Worm (Caenorhabditis elegans) whole organism, L2 larva: ENCODE measurements around the gene ZK1236.5.
A peak's percentile ranks its signal among the peaks of the same experiment; 100 is the strongest.

ENCODE experiments used
- ZK546.5 ChIP-seq: sonication (generic microtip); optimal IDR thresholded peaks from 2 replicates; lab custom pipeline; 2017; ENCODE audit warnings: missing biosample characterization, missing genetic modification characterization
- ama-1 ChIP-seq: fragments of 150-350 bp; optimal IDR thresholded peaks from 2 replicates; lab custom pipeline; 2018; ENCODE audit warnings: inconsistent platforms
- ceh-16 ChIP-seq: fragments of 150-350 bp; optimal IDR thresholded peaks from 2 replicates; lab custom pipeline; 2014; ENCODE audit warnings: missing biosample characterization, missing genetic modification characterization
- elt-1 ChIP-seq: fragments of 150-350 bp; optimal IDR thresholded peaks from 2 replicates; lab custom pipeline; 2014; ENCODE audit warnings: missing biosample characterization, missing genetic modification characterization
- fos-1 ChIP-seq: fragments of 150-350 bp; optimal IDR thresholded peaks from 2 replicates; lab custom pipeline; 2014; ENCODE audit warnings: missing biosample characterization, missing genetic modification characterization
- gmeb-1 ChIP-seq: fragments of 150-350 bp; optimal IDR thresholded peaks from 2 replicates; lab custom pipeline; 2014; ENCODE audit warnings: missing biosample characterization, missing genetic modification characterization
- lin-11 ChIP-seq: fragments of 150-350 bp; sonication (generic microtip); optimal IDR thresholded peaks from 2 replicates; lab custom pipeline; 2014; ENCODE audit warnings: missing biosample characterization, missing genetic modification characterization, inconsistent platforms, mixed read lengths
- nhr-77 ChIP-seq: fragments of 150-350 bp; optimal IDR thresholded peaks from 2 replicates; lab custom pipeline; 2014; ENCODE audit warnings: missing biosample characterization, missing genetic modification characterization

DNA sequence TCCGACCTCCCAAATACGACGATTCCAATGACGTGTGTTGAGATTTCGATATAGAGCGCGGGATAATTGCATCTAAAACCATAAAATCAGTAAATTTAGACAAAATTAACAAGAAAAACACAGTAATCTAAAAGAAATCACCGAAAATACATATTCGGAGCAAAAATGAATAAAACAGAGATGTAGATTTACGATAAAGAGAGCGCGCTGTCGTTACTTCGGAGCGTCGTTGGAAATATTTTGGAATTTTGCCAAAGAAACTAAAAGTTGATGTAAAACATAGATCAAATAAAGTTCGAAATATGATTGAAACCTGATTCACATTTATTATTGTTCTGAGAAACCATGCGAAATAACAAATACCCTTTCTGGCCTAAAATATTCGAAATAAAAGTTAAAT, at the start of gene ZK1236.5:
- no peak for TF ChIP-seq lin-11 (tag; lab: Kevin White, UChicago)
- TF ChIP-seq ZK546.5 (tag; lab: Kevin White, UChicago), result no peak
- no peak for TF ChIP-seq fos-1
- no peak for TF ChIP-seq ama-1 (lab: Kevin White, UChicago)
- TF ChIP-seq elt-1 (tag; lab: Kevin White, UChicago), result no peak
- no peak for TF ChIP-seq nhr-77
- TF ChIP-seq gmeb-1 (tag; lab: Kevin White, UChicago), result peak; percentile 30
- no peak for TF ChIP-seq ceh-16 (tag; lab: Kevin White, UChicago)
